Fruit fly (Drosophila melanogaster) whole organism, prepupa: ENCODE measurements around the gene CG15876.

Source experiments
- CG10669 ChIP-seq: fragments of 200-800 bp; sonication (Bioruptor generic); optimal IDR thresholded peaks from 3 replicates; lab custom pipeline; 2018; ENCODE audit warnings: missing biosample characterization, mild to moderate bottlenecking, missing genetic modification characterization, moderate library complexity
- CG16779 ChIP-seq: fragments of 200-800 bp; sonication (Bioruptor generic); optimal IDR thresholded peaks from 3 replicates; lab custom pipeline; 2017; ENCODE audit warnings: missing biosample characterization, mild to moderate bottlenecking, missing genetic modification characterization

DNA sequence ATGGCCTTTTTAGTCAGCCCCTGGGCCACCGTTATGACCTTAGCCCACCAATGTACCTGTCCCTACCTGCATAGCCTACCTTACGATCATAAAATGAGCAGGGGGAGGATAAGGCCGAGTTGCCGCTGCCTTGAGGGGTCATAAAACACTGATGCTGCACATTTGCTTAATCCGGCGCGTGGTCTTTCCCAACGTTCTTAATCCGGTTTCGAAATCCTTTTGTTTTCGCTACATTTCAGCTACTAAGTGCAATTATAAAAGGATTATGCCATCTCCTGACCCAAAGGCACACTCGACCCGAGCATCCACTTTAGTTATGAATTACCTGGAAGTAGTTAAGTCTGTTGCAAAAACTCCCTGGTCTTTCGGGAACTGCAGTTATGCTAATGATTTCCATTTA is 1.7 kb upstream of the CG15876 start:
- TF ChIP-seq CG16779 (tag; lab: Kevin White, UChicago), result no peak
- no peak for TF ChIP-seq CG10669 (GFP tag; lab: Kevin White, UChicago)
